Worm (Caenorhabditis elegans): ENCODE results near the gene tbc-14.
A peak's percentile ranks its signal among the peaks of the same experiment; 100 is the strongest.

- TF ChIP-seq elt-3 (tag; optimal IDR thresholded peaks at IDR 0.05) (peak; percentile 80), mab-5 (tag; optimal IDR thresholded peaks at IDR 0.05) (no peak), sptf-1 (tag; optimal IDR thresholded peaks at IDR 0.05) (no peak), pha-4 (tag; optimal IDR thresholded peaks at IDR 0.05) (no peak), tbx-8 (GFP tag; optimal IDR thresholded peaks at IDR 0.05) (no peak), snpc-4 (tag; optimal IDR thresholded peaks at IDR 0.05) (no peak), M03D4.4 (tag; optimal IDR thresholded peaks at IDR 0.05) (no peak), mep-1 (tag; optimal IDR thresholded peaks at IDR 0.05) (no peak), nhr-12 (tag; optimal IDR thresholded peaks at IDR 0.05) (no peak), unc-39 (tag; optimal IDR thresholded peaks at IDR 0.05) (no peak), unc-120 (tag; optimal IDR thresholded peaks at IDR 0.05; ENCODE audit: poor library complexity, severe bottlenecking) (peak; percentile 89), nhr-76 (tag; optimal IDR thresholded peaks at IDR 0.05) (no peak)
Observed at ce11 chrII:13461604-13462375, 14.4 kb upstream of the tbc-14 start.
